Fruit fly (Drosophila melanogaster) whole organism, wandering third instar larva: Measurements from ENCODE around the gene RpS15Aa.
A peak's percentile ranks its signal among the peaks of the same experiment; 100 is the strongest.

ENCODE experiments used
- Abd-B ChIP-seq: fragments of >200 bp; optimal IDR thresholded peaks from 2 replicates; lab custom pipeline; 2017; ENCODE audit warnings: missing biosample characterization, missing genetic modification characterization
- CG32264 ChIP-seq: fragments of 200-800 bp; sonication (Bioruptor generic); optimal IDR thresholded peaks from 2 replicates; lab custom pipeline; 2016; ENCODE audit warnings: missing biosample characterization, missing genetic modification characterization
- CG9705 ChIP-seq: fragments of 200-800 bp; sonication (Bioruptor generic); optimal IDR thresholded peaks from 2 replicates; lab custom pipeline; 2018; ENCODE audit warnings: missing biosample characterization, mild to moderate bottlenecking, missing genetic modification characterization
- CrebA ChIP-seq: fragments of 200-800 bp; sonication (Bioruptor generic); optimal IDR thresholded peaks from 2 replicates; lab custom pipeline; 2016; ENCODE audit warnings: missing biosample characterization, mild to moderate bottlenecking, missing genetic modification characterization, borderline replicate concordance
- Dfd ChIP-seq: fragments of >200 bp; optimal IDR thresholded peaks from 2 replicates; lab custom pipeline; 2017; ENCODE audit warnings: missing biosample characterization, missing genetic modification characterization
- Dif ChIP-seq: fragments of 200-275, 200-300 bp; sonication (Bioruptor generic); optimal IDR thresholded peaks from 2 replicates; lab custom pipeline; 2018; ENCODE audit warnings: missing biosample characterization, missing genetic modification characterization; ENCODE audit not compliant: partially characterized antibody
- GATAd ChIP-seq: sonication (Bioruptor generic); optimal IDR thresholded peaks from 2 replicates; lab custom pipeline; 2016; ENCODE audit warnings: missing biosample characterization, missing genetic modification characterization
- HLH106 ChIP-seq: fragments of 200-800 bp; optimal IDR thresholded peaks from 3 replicates; lab custom pipeline; 2019; ENCODE audit warnings: missing biosample characterization, mild to moderate bottlenecking, missing genetic modification characterization, moderate library complexity
- Hnf4 ChIP-seq: fragments of 200-800 bp; sonication (Bioruptor generic); optimal IDR thresholded peaks from 2 replicates; lab custom pipeline; 2016; ENCODE audit warnings: missing biosample characterization, mild to moderate bottlenecking, missing genetic modification characterization
- Hr78 ChIP-seq: fragments of >200 bp; optimal IDR thresholded peaks from 2 replicates; lab custom pipeline; 2017; ENCODE audit warnings: missing biosample characterization, missing genetic modification characterization
- Hr83 ChIP-seq: fragments of 200-300 bp; sonication (Bioruptor generic); optimal IDR thresholded peaks from 2 replicates; lab custom pipeline; 2016; ENCODE audit warnings: missing biosample characterization, mild to moderate bottlenecking, missing genetic modification characterization, moderate library complexity; ENCODE audit not compliant: poor library complexity, severe bottlenecking
- Jra ChIP-seq: sonication (Bioruptor generic); optimal IDR thresholded peaks from 2 replicates; lab custom pipeline; 2016; ENCODE audit warnings: missing biosample characterization, missing genetic modification characterization
- Mio ChIP-seq: sonication (Bioruptor generic); optimal IDR thresholded peaks from 2 replicates; lab custom pipeline; 2016; ENCODE audit warnings: missing biosample characterization, missing genetic modification characterization
- Myc ChIP-seq: fragments of >200 bp; optimal IDR thresholded peaks from 2 replicates; lab custom pipeline; 2017
- OdsH ChIP-seq: fragments of 200-800 bp; sonication (Bioruptor generic); optimal IDR thresholded peaks from 2 replicates; lab custom pipeline; 2016; ENCODE audit warnings: missing biosample characterization, mild to moderate bottlenecking, missing genetic modification characterization
- Rel ChIP-seq, 2 experiments: fragments of 200-800 bp; sonication (Bioruptor generic) in 1 of 2; optimal IDR thresholded peaks; 2 replicates in 1 of 2; 3 replicates in 1 of 2; lab custom pipeline; 2016 to 2019; ENCODE audit warnings: mild to moderate bottlenecking in 2 of 2, missing biosample characterization in 2 of 2, missing genetic modification characterization in 2 of 2, moderate library complexity in 1 of 2
- Sp1 ChIP-seq: fragments of 200-800 bp; sonication (Bioruptor generic); optimal IDR thresholded peaks from 3 replicates; lab custom pipeline; 2019; ENCODE audit warnings: missing biosample characterization, mild to moderate bottlenecking, missing genetic modification characterization, moderate library complexity
- Vsx2 ChIP-seq: fragments of 200-300, 225-300 bp; sonication (Bioruptor generic); optimal IDR thresholded peaks from 2 replicates; lab custom pipeline; 2018; ENCODE audit warnings: missing biosample characterization, missing genetic modification characterization; ENCODE audit not compliant: partially characterized antibody
- br ChIP-seq: fragments of 200-800 bp; sonication (Bioruptor generic); optimal IDR thresholded peaks from 2 replicates; lab custom pipeline; 2016; ENCODE audit warnings: missing biosample characterization, missing genetic modification characterization
- brk ChIP-seq: fragments of 200-800 bp; sonication (Bioruptor generic); optimal IDR thresholded peaks from 2 replicates; lab custom pipeline; 2016; ENCODE audit warnings: missing biosample characterization, mild to moderate bottlenecking, missing genetic modification characterization
- dl ChIP-seq, 2 experiments: fragments of 175-275, 200-275 bp in 1 of 2; fragments of 200-275 bp in 1 of 2; sonication (Bioruptor generic); optimal IDR thresholded peaks; lab custom pipeline; 2018; ENCODE audit warnings: mild to moderate bottlenecking in 2 of 2, missing biosample characterization in 2 of 2, missing genetic modification characterization in 2 of 2, moderate library complexity in 2 of 2; ENCODE audit not compliant: partially characterized antibody in 2 of 2, insufficient read depth in 1 of 2
- dmrt93B ChIP-seq: fragments of 200-800 bp; sonication (Bioruptor generic); optimal IDR thresholded peaks from 2 replicates; lab custom pipeline; 2018; ENCODE audit warnings: missing biosample characterization, mild to moderate bottlenecking, missing genetic modification characterization
- dsf ChIP-seq: sonication (Bioruptor generic); optimal IDR thresholded peaks from 2 replicates; lab custom pipeline; 2016; ENCODE audit warnings: missing biosample characterization, missing genetic modification characterization, borderline replicate concordance
- ey ChIP-seq: fragments of 200-800 bp; sonication (Bioruptor generic); optimal IDR thresholded peaks from 2 replicates; lab custom pipeline; 2016; ENCODE audit warnings: missing biosample characterization, missing genetic modification characterization
- foxo ChIP-seq, 2 experiments: fragments of 200-800 bp; sonication (Bioruptor generic); optimal IDR thresholded peaks; 2 replicates in 1 of 2; 3 replicates in 1 of 2; lab custom pipeline; 2016 to 2017; ENCODE audit warnings: missing biosample characterization in 2 of 2, missing genetic modification characterization in 2 of 2
- fru ChIP-seq: fragments of 200-800 bp; sonication (Bioruptor generic); optimal IDR thresholded peaks from 3 replicates; lab custom pipeline; 2016; ENCODE audit warnings: missing biosample characterization, mild to moderate bottlenecking, missing genetic modification characterization
- h ChIP-seq: fragments of 200-800 bp; sonication (Bioruptor generic); optimal IDR thresholded peaks from 3 replicates; lab custom pipeline; 2016; ENCODE audit warnings: missing biosample characterization, mild to moderate bottlenecking, missing genetic modification characterization
- jim ChIP-seq: fragments of 175-275, 200-325 bp; sonication (Bioruptor generic); optimal IDR thresholded peaks from 2 replicates; lab custom pipeline; 2016; ENCODE audit warnings: missing biosample characterization, mild to moderate bottlenecking, missing genetic modification characterization
- lola ChIP-seq: fragments of >200 bp; optimal IDR thresholded peaks from 2 replicates; lab custom pipeline; 2017; ENCODE audit warnings: missing biosample characterization, missing genetic modification characterization
- pan ChIP-seq: fragments of >200 bp; optimal IDR thresholded peaks from 2 replicates; lab custom pipeline; 2017
- psq ChIP-seq: fragments of 200-800 bp; sonication (Bioruptor generic); optimal IDR thresholded peaks from 3 replicates; lab custom pipeline; 2017; ENCODE audit warnings: missing biosample characterization, mild to moderate bottlenecking, missing genetic modification characterization, moderate library complexity
- rgr ChIP-seq: fragments of 200-800 bp; sonication (Bioruptor generic); optimal IDR thresholded peaks from 3 replicates; lab custom pipeline; 2016; ENCODE audit warnings: missing biosample characterization, mild to moderate bottlenecking, missing genetic modification characterization
- sage ChIP-seq: fragments of 200-800 bp; sonication (Bioruptor generic); optimal IDR thresholded peaks from 2 replicates; lab custom pipeline; 2016; ENCODE audit warnings: missing biosample characterization, mild to moderate bottlenecking, missing genetic modification characterization
- sv ChIP-seq: fragments of 200-800 bp; sonication (Bioruptor generic); optimal IDR thresholded peaks from 3 replicates; lab custom pipeline; 2016; ENCODE audit warnings: missing biosample characterization, missing genetic modification characterization
- tai ChIP-seq: sonication (Bioruptor generic); optimal IDR thresholded peaks from 2 replicates; lab custom pipeline; 2016; ENCODE audit warnings: missing biosample characterization, missing genetic modification characterization
- usp ChIP-seq: fragments of >200 bp; optimal IDR thresholded peaks from 2 replicates; lab custom pipeline; 2017; ENCODE audit warnings: missing biosample characterization, missing genetic modification characterization
- woc ChIP-seq: sonication (Bioruptor generic); optimal IDR thresholded peaks from 2 replicates; lab custom pipeline; 2016; ENCODE audit warnings: missing biosample characterization, mild to moderate bottlenecking, missing genetic modification characterization

The RpS15Aa gene

dm6 chrX:13373239-13374153 lies 36.0 kb upstream of the RpS15Aa start (continued):
- peak; percentile 44 for TF ChIP-seq Jra (GFP tag; lab: Kevin White, UChicago)
- TF ChIP-seq Hnf4 (GFP tag; lab: Kevin White, UChicago), result peak; percentile 76

dm6 chrX:13372512-13372911 lies 35.0 kb upstream of the RpS15Aa start:
- TF ChIP-seq dmrt93B (GFP tag; lab: Kevin White, UChicago) (no peak), GATAd (GFP tag; lab: Kevin White, UChicago) (no peak), jim (GFP tag; lab: Kevin White, UChicago) (no peak)

dm6 chrX:13371704-13372049 lies 34.2 kb upstream of the RpS15Aa start:
- TF ChIP-seq Dif (GFP tag; lab: Kevin White, UChicago), result no peak
- TF ChIP-seq sv (GFP tag; lab: Kevin White, UChicago), result no peak
- TF ChIP-seq Dfd (GFP tag; lab: Kevin White, UChicago), result no peak
- TF ChIP-seq Sp1 (GFP tag; lab: Kevin White, UChicago), result no peak
- TF ChIP-seq Jra (GFP tag; lab: Kevin White, UChicago), result no peak
- TF ChIP-seq GATAd (GFP tag; lab: Kevin White, UChicago), result no peak
- no peak for TF ChIP-seq Myc
- no peak for TF ChIP-seq Mio (GFP tag; lab: Kevin White, UChicago)
- TF ChIP-seq dl (GFP tag; optimal IDR thresholded peaks at IDR 0.05; lab: Kevin White, UChicago; ENCODE audit: insufficient read depth in 1 of 2, partially characterized antibody in 2 of 2), result no peak
- TF ChIP-seq lola (GFP tag; lab: Kevin White, UChicago), result no peak
- no peak for TF ChIP-seq brk (GFP tag; lab: Kevin White, UChicago)

DNA sequence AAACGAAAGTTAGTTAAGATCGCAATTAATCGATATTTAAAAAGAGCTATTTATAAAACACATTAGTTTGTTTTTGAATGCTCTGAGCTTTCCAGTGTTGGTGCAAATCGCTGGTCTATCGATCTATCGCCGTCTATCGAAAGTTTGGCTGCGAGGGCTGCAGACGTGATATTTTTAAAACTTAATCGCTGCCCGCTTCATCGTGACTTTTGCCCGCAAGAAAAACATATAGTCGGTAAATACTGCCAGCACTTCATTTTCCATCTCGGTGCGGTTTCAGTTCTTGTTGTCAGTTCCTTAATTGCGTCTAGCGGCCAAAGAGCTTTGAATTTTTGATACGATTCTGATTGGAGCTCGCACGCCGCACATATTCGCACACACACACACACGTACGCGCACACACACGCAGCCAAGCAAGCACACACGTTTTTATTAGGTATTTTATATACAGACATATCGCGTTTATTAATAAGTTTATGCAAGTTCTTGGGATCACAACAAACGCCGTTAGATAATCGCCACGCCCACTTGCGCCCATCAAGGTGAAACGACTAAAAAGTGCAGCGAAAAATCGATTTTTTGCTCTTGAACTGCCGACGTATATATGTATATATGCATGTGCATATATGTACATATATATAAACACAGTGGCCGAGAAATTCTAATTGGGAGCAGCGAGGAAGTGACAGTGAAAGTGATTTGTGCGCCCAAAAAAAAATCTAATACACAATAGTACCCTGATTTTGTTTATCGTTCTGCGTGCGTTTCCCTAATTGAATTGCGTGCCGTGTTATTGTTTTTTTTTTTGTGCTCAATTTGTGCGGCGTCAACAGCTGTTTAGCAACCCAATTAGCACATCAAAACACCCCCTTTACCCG lies 33.6 kb upstream of the RpS15Aa start:
- TF ChIP-seq GATAd (GFP tag; lab: Kevin White, UChicago) (no peak), psq (GFP tag; lab: Kevin White, UChicago) (no peak), ey (peak; percentile 10), jim (GFP tag; lab: Kevin White, UChicago) (no peak), Hr78 (GFP tag; lab: Kevin White, UChicago) (no peak), Myc (no peak), OdsH (peak; percentile 18), CG32264 (GFP tag; lab: Kevin White, UChicago) (no peak), Mio (GFP tag; lab: Kevin White, UChicago) (no peak), h (peak; percentile 50), pan (lab: Kevin White, UChicago) (no peak), CG9705 (GFP tag; lab: Kevin White, UChicago) (no peak), sv (GFP tag; lab: Kevin White, UChicago) (no peak), dl (GFP tag; optimal IDR thresholded peaks at IDR 0.05; lab: Kevin White, UChicago; ENCODE audit: insufficient read depth in 1 of 2, partially characterized antibody in 2 of 2) (no peak), dsf (GFP tag; lab: Kevin White, UChicago) (no peak), CrebA (GFP tag; lab: Kevin White, UChicago) (no peak), HLH106 (tag; lab: Kevin White, UChicago) (peak; percentile 42), Hnf4 (GFP tag; lab: Kevin White, UChicago) (peak; percentile 37), tai (no peak), dmrt93B (GFP tag; lab: Kevin White, UChicago) (no peak), Hr83 (GFP tag; lab: Kevin White, UChicago) (no peak), Dif (GFP tag; lab: Kevin White, UChicago) (no peak), Rel (GFP tag; optimal IDR thresholded peaks at IDR 0.05; lab: Kevin White, UChicago) (no peak), Rel (tag; optimal IDR thresholded peaks at IDR 0.05; lab: Kevin White, UChicago) (no peak), br (GFP tag; lab: Kevin White, UChicago) (peak; percentile 43), lola (GFP tag; lab: Kevin White, UChicago) (no peak), usp (GFP tag; lab: Kevin White, UChicago) (no peak), fru (peak; percentile 24), foxo (GFP tag; optimal IDR thresholded peaks at IDR 0.05; lab: Kevin White, UChicago) (peak in 1 of 2 experiments; percentile 60), woc (GFP tag; lab: Kevin White, UChicago) (peak; percentile 26), Dfd (GFP tag; lab: Kevin White, UChicago) (no peak), brk (GFP tag; lab: Kevin White, UChicago) (no peak), Abd-B (no peak), Sp1 (GFP tag; lab: Kevin White, UChicago) (peak; percentile 12), Jra (GFP tag; lab: Kevin White, UChicago) (no peak), rgr (peak; percentile 55), Vsx2 (no peak), sage (GFP tag; lab: Kevin White, UChicago) (no peak)
